Worm (Caenorhabditis elegans) whole organism, early embryonic: ENCODE data around the gene nhr-4.

Source experiments
- F13C5.2 ChIP-seq: sonication (generic microtip); optimal IDR thresholded peaks from 2 replicates; lab custom pipeline; 2017; ENCODE audit warnings: mild to moderate bottlenecking, missing genetic modification characterization, inconsistent platforms, missing compliant biosample characterization
- ama-1 ChIP-seq: fragments of 150-350 bp; optimal IDR thresholded peaks from 2 replicates; lab custom pipeline; 2014
- flt-1 ChIP-seq: fragments of 200-800 bp; sonication (Bioruptor generic); IDR thresholded peaks from 2 replicates; pipeline ENCODE4 v1.3.6; 2022; ENCODE audit warnings: missing genetic modification characterization, missing compliant biosample characterization
- hmbx-1 ChIP-seq: sonication (generic microtip); optimal IDR thresholded peaks from 2 replicates; lab custom pipeline; 2016; ENCODE audit warnings: mild to moderate bottlenecking, missing genetic modification characterization, missing compliant biosample characterization
- pes-1 ChIP-seq: fragments of 200-800 bp; sonication (Bioruptor generic); IDR thresholded peaks from 2 replicates; pipeline ENCODE4 v1.3.6; 2022; ENCODE audit warnings: missing genetic modification reagents, missing genetic modification characterization, missing compliant biosample characterization
- scrt-1 ChIP-seq: fragments of 200-800 bp; sonication (Bioruptor generic); IDR thresholded peaks from 2 replicates; pipeline ENCODE4 v1.3.6; 2022; ENCODE audit warnings: missing genetic modification characterization, missing compliant biosample characterization

- TF ChIP-seq pes-1, result no peak
- no peak for TF ChIP-seq flt-1 (GFP tag; lab: Robert Waterston, UW)
- no peak for TF ChIP-seq scrt-1 (GFP tag; lab: Robert Waterston, UW)
- no peak for TF ChIP-seq ama-1 (lab: Kevin White, UChicago)
- TF ChIP-seq hmbx-1 (tag; lab: Kevin White, UChicago), result no peak
- no peak for TF ChIP-seq F13C5.2
Measured at ce11 chrIV:9918021-9918420, 38.9 kb downstream of the nhr-4 start.
